Fruit fly (Drosophila melanogaster) whole organism, embryonic: ENCODE data around the gene CG12239.

ENCODE experiments used
- Abd-B ChIP-seq: fragments of 200-800 bp; sonication (Bioruptor generic); optimal IDR thresholded peaks from 2 replicates; lab custom pipeline; 2018; ENCODE audit warnings: missing biosample characterization, mild to moderate bottlenecking, missing genetic modification characterization, moderate library complexity
- Atf3 ChIP-seq: fragments of 200-800 bp; sonication (Bioruptor generic); optimal IDR thresholded peaks from 3 replicates; lab custom pipeline; 2016; ENCODE audit warnings: missing biosample characterization, missing genetic modification characterization
- BEAF-32 ChIP-seq: fragments of 200-800 bp; sonication (Bioruptor generic); optimal IDR thresholded peaks from 3 replicates; lab custom pipeline; 2017; ENCODE audit warnings: missing biosample characterization, missing genetic modification characterization, mild to moderate bottlenecking, moderate library complexity, missing genetic modification reagents
- CG10321 ChIP-seq: fragments of 200-800 bp; sonication (Bioruptor generic); IDR thresholded peaks from 2 replicates; pipeline ENCODE4 v1.3.6; 2022; ENCODE audit warnings: missing biosample characterization, missing genetic modification characterization
- CG10431 ChIP-seq: fragments of 200-800 bp; sonication (Bioruptor generic); optimal IDR thresholded peaks from 3 replicates; lab custom pipeline; 2018; ENCODE audit warnings: missing biosample characterization, mild to moderate bottlenecking, missing genetic modification characterization
- CG10654 ChIP-seq: fragments of 200-800 bp; sonication (Bioruptor generic); optimal IDR thresholded peaks from 2 replicates; lab custom pipeline; 2016; ENCODE audit warnings: missing biosample characterization, missing genetic modification characterization
- CG11696 ChIP-seq: fragments of 200-800 bp; sonication (Bioruptor generic); IDR thresholded peaks from 2 replicates; pipeline ENCODE4 v1.3.6; 2022; ENCODE audit warnings: missing biosample characterization, missing genetic modification characterization
- CG12299 ChIP-seq: fragments of 200-800 bp; sonication (Bioruptor generic); optimal IDR thresholded peaks from 2 replicates; lab custom pipeline; 2018; ENCODE audit warnings: missing biosample characterization, mild to moderate bottlenecking, missing genetic modification characterization
- CG14441 ChIP-seq: fragments of 200-800 bp; sonication (Bioruptor generic); IDR thresholded peaks from 2 replicates; pipeline ENCODE4 v1.3.6; 2022; ENCODE audit warnings: missing biosample characterization, missing genetic modification characterization
- CG15269 ChIP-seq: fragments of 200-800 bp; sonication (Bioruptor generic); optimal IDR thresholded peaks from 2 replicates; lab custom pipeline; 2018; ENCODE audit warnings: missing biosample characterization, mild to moderate bottlenecking, missing genetic modification characterization, moderate library complexity
- CG18262 ChIP-seq: fragments of 200-800 bp; optimal IDR thresholded peaks from 3 replicates; lab custom pipeline; 2019; ENCODE audit warnings: missing biosample characterization, mild to moderate bottlenecking, missing genetic modification characterization, moderate library complexity
- CG18764 ChIP-seq: fragments of 200-800 bp; sonication (Bioruptor generic); optimal IDR thresholded peaks from 3 replicates; lab custom pipeline; 2016; ENCODE audit warnings: missing biosample characterization, missing genetic modification characterization
- CG31224 ChIP-seq: fragments of 200-800 bp; sonication (Bioruptor generic); IDR thresholded peaks from 2 replicates; pipeline ENCODE4 v1.3.6; 2022; ENCODE audit warnings: missing biosample characterization, missing genetic modification characterization
- CG34376 ChIP-seq: fragments of 200-800 bp; sonication (Bioruptor generic); optimal IDR thresholded peaks from 2 replicates; lab custom pipeline; 2018; ENCODE audit warnings: missing biosample characterization, mild to moderate bottlenecking, missing genetic modification characterization
- CG3995 ChIP-seq: fragments of 200-800 bp; sonication (Bioruptor generic); optimal IDR thresholded peaks from 3 replicates; lab custom pipeline; 2016; ENCODE audit warnings: missing biosample characterization, missing genetic modification characterization
- CG4360 ChIP-seq: fragments of 200-800 bp; sonication (Bioruptor generic); IDR thresholded peaks from 2 replicates; pipeline ENCODE4 v1.3.6; 2022; ENCODE audit warnings: missing biosample characterization, missing genetic modification characterization
- CG4707 ChIP-seq: fragments of 200-800 bp; sonication (Bioruptor generic); optimal IDR thresholded peaks from 2 replicates; lab custom pipeline; 2018; ENCODE audit warnings: missing biosample characterization, mild to moderate bottlenecking, missing genetic modification characterization, moderate library complexity
- CG6175 ChIP-seq: fragments of 200-800 bp; sonication (Bioruptor generic); IDR thresholded peaks from 3 replicates; pipeline ENCODE4 v1.3.6; 2022; ENCODE audit warnings: missing biosample characterization, missing genetic modification characterization
- CG6765 ChIP-seq: fragments of 200-800 bp; sonication (Bioruptor generic); optimal IDR thresholded peaks from 3 replicates; lab custom pipeline; 2017; ENCODE audit warnings: missing biosample characterization, mild to moderate bottlenecking, missing genetic modification characterization
- CG6854 ChIP-seq: fragments of 200-800 bp; sonication (Bioruptor generic); optimal IDR thresholded peaks from 3 replicates; lab custom pipeline; 2017; ENCODE audit warnings: missing biosample characterization, mild to moderate bottlenecking, missing genetic modification characterization
- CG7928 ChIP-seq: fragments of 200-800 bp; sonication (Bioruptor generic); optimal IDR thresholded peaks from 2 replicates; lab custom pipeline; 2017; ENCODE audit warnings: missing biosample characterization, mild to moderate bottlenecking, missing genetic modification characterization
- Dek ChIP-seq: fragments of 200-800 bp; sonication (Bioruptor generic); optimal IDR thresholded peaks from 3 replicates; lab custom pipeline; 2019; ENCODE audit warnings: missing biosample characterization, mild to moderate bottlenecking, missing genetic modification characterization, moderate library complexity
- Dip3 ChIP-seq: fragments of 200-800 bp; sonication (Bioruptor generic); optimal IDR thresholded peaks from 3 replicates; lab custom pipeline; 2016; ENCODE audit warnings: missing biosample characterization, missing genetic modification characterization
- Fer2 ChIP-seq: fragments of 200-800 bp; sonication (Bioruptor generic); optimal IDR thresholded peaks from 2 replicates; lab custom pipeline; 2018; ENCODE audit warnings: missing biosample characterization, mild to moderate bottlenecking, missing genetic modification characterization, moderate library complexity
- Fer3 ChIP-seq: fragments of 200-800 bp; sonication (Bioruptor generic); optimal IDR thresholded peaks from 2 replicates; lab custom pipeline; 2018; ENCODE audit warnings: missing biosample characterization, mild to moderate bottlenecking, missing genetic modification characterization, moderate library complexity
- Gsc ChIP-seq: fragments of 200-800 bp; sonication (Bioruptor generic); IDR thresholded peaks from 2 replicates; pipeline ENCODE4 v1.3.6; 2022; ENCODE audit warnings: missing biosample characterization, missing genetic modification characterization
- Gug ChIP-seq: fragments of 200-800 bp; sonication (Bioruptor generic); IDR thresholded peaks from 4 replicates; pipeline ENCODE4 v1.3.6; 2022; ENCODE audit warnings: missing biosample characterization, missing genetic modification characterization
- Lpt ChIP-seq: fragments of >200 bp; optimal IDR thresholded peaks from 2 replicates; lab custom pipeline; 2018; ENCODE audit warnings: missing biosample characterization, missing genetic modification characterization
- Oaz ChIP-seq: fragments of 200-800 bp; sonication (Bioruptor generic); IDR thresholded peaks from 2 replicates; pipeline ENCODE4 v1.3.6; 2022; ENCODE audit warnings: missing biosample characterization, missing genetic modification characterization
- Oli ChIP-seq: fragments of 200-800 bp; sonication (Bioruptor generic); optimal IDR thresholded peaks from 2 replicates; lab custom pipeline; 2018; ENCODE audit warnings: missing biosample characterization, mild to moderate bottlenecking, missing genetic modification characterization, moderate library complexity
- PHDP ChIP-seq: fragments of 200-800 bp; sonication (Bioruptor generic); optimal IDR thresholded peaks from 3 replicates; lab custom pipeline; 2018; ENCODE audit warnings: missing biosample characterization, mild to moderate bottlenecking, missing genetic modification characterization, moderate library complexity
- Ptx1 ChIP-seq: fragments of 200-800 bp; sonication (Bioruptor generic); IDR thresholded peaks from 2 replicates; pipeline ENCODE4 v1.3.6; 2022; ENCODE audit warnings: missing biosample characterization, missing genetic modification characterization
- Rx ChIP-seq: fragments of 200-800 bp; sonication (Bioruptor generic); IDR thresholded peaks from 2 replicates; pipeline ENCODE4 v1.3.6; 2022; ENCODE audit warnings: missing biosample characterization, missing genetic modification characterization
- Sry-δ ChIP-seq: fragments of 200-800 bp; sonication (Bioruptor generic); optimal IDR thresholded peaks from 2 replicates; lab custom pipeline; 2016; ENCODE audit warnings: missing biosample characterization, missing genetic modification characterization
- cato ChIP-seq: fragments of 200-800 bp; sonication (Bioruptor generic); optimal IDR thresholded peaks from 2 replicates; lab custom pipeline; 2016; ENCODE audit warnings: missing biosample characterization, missing genetic modification characterization, borderline replicate concordance
- chif ChIP-seq, 2 experiments: fragments of 200-800 bp; sonication (Bioruptor generic); optimal IDR thresholded peaks; 3 replicates each; lab custom pipeline; 2016; ENCODE audit warnings: missing biosample characterization in 2 of 2, missing genetic modification characterization in 2 of 2
- chm ChIP-seq: fragments of 200-800 bp; sonication (Bioruptor generic); IDR thresholded peaks from 2 replicates; pipeline ENCODE4 v1.3.6; 2022; ENCODE audit warnings: missing biosample characterization, missing genetic modification characterization
- dmrt99B ChIP-seq: fragments of 200-800 bp; sonication (Bioruptor generic); optimal IDR thresholded peaks from 2 replicates; lab custom pipeline; 2018; ENCODE audit warnings: missing biosample characterization, mild to moderate bottlenecking, missing genetic modification characterization, moderate library complexity
- dysf ChIP-seq: fragments of 200-800 bp; sonication (Bioruptor generic); IDR thresholded peaks from 3 replicates; pipeline ENCODE4 v1.3.6; 2022; ENCODE audit warnings: missing biosample characterization, missing genetic modification characterization
- fd102C ChIP-seq: fragments of 200-800 bp; sonication (Bioruptor generic); optimal IDR thresholded peaks from 2 replicates; lab custom pipeline; 2018; ENCODE audit warnings: missing biosample characterization, mild to moderate bottlenecking, missing genetic modification characterization, moderate library complexity
- fd3F ChIP-seq: fragments of 200-800 bp; sonication (Bioruptor generic); optimal IDR thresholded peaks from 2 replicates; lab custom pipeline; 2018; ENCODE audit warnings: missing biosample characterization, mild to moderate bottlenecking, missing genetic modification characterization, moderate library complexity
- gcm2 ChIP-seq: fragments of 200-800 bp; sonication (Bioruptor generic); optimal IDR thresholded peaks from 2 replicates; lab custom pipeline; 2016; ENCODE audit warnings: missing biosample characterization, missing genetic modification characterization
- hth ChIP-seq: fragments of >200 bp; optimal IDR thresholded peaks from 2 replicates; lab custom pipeline; 2017; ENCODE audit warnings: inconsistent platforms
- odd ChIP-seq: fragments of 200-800 bp; sonication (Bioruptor generic); optimal IDR thresholded peaks from 2 replicates; lab custom pipeline; 2017; ENCODE audit warnings: missing biosample characterization, mild to moderate bottlenecking, missing genetic modification characterization
- onecut ChIP-seq: fragments of 200-800 bp; sonication (Bioruptor generic); IDR thresholded peaks from 2 replicates; pipeline ENCODE4 v1.3.6; 2022; ENCODE audit warnings: missing biosample characterization, missing genetic modification characterization
- pfk ChIP-seq: fragments of 200-800 bp; sonication (Bioruptor generic); optimal IDR thresholded peaks from 2 replicates; lab custom pipeline; 2018; ENCODE audit warnings: missing biosample characterization, mild to moderate bottlenecking, missing genetic modification characterization, moderate library complexity
- pum ChIP-seq: fragments of 200-800 bp; sonication (Bioruptor generic); optimal IDR thresholded peaks from 2 replicates; lab custom pipeline; 2016; ENCODE audit warnings: missing biosample characterization, missing genetic modification characterization
- sd ChIP-seq: fragments of 200-800 bp; sonication (Bioruptor generic); optimal IDR thresholded peaks from 3 replicates; lab custom pipeline; 2018; ENCODE audit warnings: missing biosample characterization, mild to moderate bottlenecking, missing genetic modification characterization, moderate library complexity
- sens ChIP-seq: fragments of 200-800 bp; sonication (Bioruptor generic); peaks from one replicate; lab custom pipeline; 2016; ENCODE audit warnings: missing biosample characterization, missing genetic modification characterization
- ssp ChIP-seq: fragments of 200-800 bp; sonication (Bioruptor generic); IDR thresholded peaks from 2 replicates; pipeline ENCODE4 v1.3.6; 2022; ENCODE audit warnings: missing biosample characterization, missing genetic modification characterization
- tup ChIP-seq: fragments of 200-800 bp; sonication (Bioruptor generic); optimal IDR thresholded peaks from 2 replicates; lab custom pipeline; 2016; ENCODE audit warnings: missing biosample characterization, mild to moderate bottlenecking, missing genetic modification characterization, moderate library complexity
- unpg ChIP-seq: fragments of 200-800 bp; sonication (Bioruptor generic); optimal IDR thresholded peaks from 3 replicates; lab custom pipeline; 2018; ENCODE audit warnings: missing biosample characterization, mild to moderate bottlenecking, missing genetic modification characterization, moderate library complexity
- vfl ChIP-seq: fragments of 200-800 bp; sonication (Bioruptor generic); optimal IDR thresholded peaks from 2 replicates; lab custom pipeline; 2016; ENCODE audit warnings: missing biosample characterization, missing genetic modification characterization

Gene CG12239

dm6 chrX:5786559-5786958 is 5.4 kb upstream of the CG12239 start (continued):
- TF ChIP-seq CG3995 (GFP tag; lab: Kevin White, UChicago) (no peak), CG7928 (no peak), CG34376 (GFP tag; lab: Kevin White, UChicago) (no peak), Abd-B (GFP tag; lab: Kevin White, UChicago) (no peak), Sry-δ (no peak), fd102C (GFP tag; lab: Kevin White, UChicago) (no peak), pum (GFP tag; lab: Kevin White, UChicago) (no peak), hth (lab: Kevin White, UChicago) (no peak), CG10431 (GFP tag; lab: Kevin White, UChicago) (no peak), Ptx1 (GFP tag; lab: Robert Waterston, UW) (peak; percentile 66), unpg (GFP tag; lab: Kevin White, UChicago) (no peak), CG6854 (no peak), ssp (GFP tag; lab: Robert Waterston, UW) (no peak), BEAF-32 (GFP tag; lab: Kevin White, UChicago) (no peak), tup (GFP tag; lab: Kevin White, UChicago) (no peak), CG18764 (GFP tag; lab: Kevin White, UChicago) (no peak), CG6765 (GFP tag; lab: Kevin White, UChicago) (no peak), gcm2 (GFP tag; lab: Kevin White, UChicago) (no peak), sens (GFP tag; lab: Kevin White, UChicago) (no peak), onecut (no peak), chm (GFP tag; lab: Robert Waterston, UW) (no peak), Fer3 (tag; lab: Kevin White, UChicago) (no peak), CG4360 (GFP tag; lab: Robert Waterston, UW) (no peak), pfk (GFP tag; lab: Kevin White, UChicago) (no peak), CG4707 (GFP tag; lab: Kevin White, UChicago) (no peak), sd (tag; lab: Kevin White, UChicago) (no peak), Dip3 (GFP tag; lab: Kevin White, UChicago) (no peak), CG10654 (GFP tag; lab: Kevin White, UChicago) (no peak), Gug (GFP tag; lab: Robert Waterston, UW) (no peak), PHDP (tag; lab: Kevin White, UChicago) (peak; percentile 37), Oaz (no peak), CG12299 (tag; lab: Kevin White, UChicago) (no peak), fd3F (GFP tag; lab: Kevin White, UChicago) (no peak), Oli (tag; lab: Kevin White, UChicago) (peak; percentile 52), Gsc (GFP tag; lab: Robert Waterston, UW) (no peak), Dek (tag; lab: Kevin White, UChicago) (peak; percentile 16), chif (GFP tag; optimal IDR thresholded peaks at IDR 0.05; lab: Kevin White, UChicago) (no peak), CG10321 (GFP tag; lab: Robert Waterston, UW) (no peak), Fer2 (tag; lab: Kevin White, UChicago) (no peak), Lpt (GFP tag; lab: Kevin White, UChicago) (no peak), CG6175 (no peak), CG31224 (no peak), CG18262 (tag; lab: Kevin White, UChicago) (peak; percentile 58), cato (GFP tag; lab: Kevin White, UChicago) (no peak), dmrt99B (tag; lab: Kevin White, UChicago) (peak; percentile 72), Atf3 (no peak), Rx (no peak), dysf (no peak), CG14441 (GFP tag; lab: Robert Waterston, UW) (peak; percentile 43), odd (GFP tag; lab: Kevin White, UChicago) (no peak), vfl (GFP tag; lab: Kevin White, UChicago) (no peak), CG15269 (tag; lab: Kevin White, UChicago) (peak; percentile 57), CG11696 (GFP tag; lab: Robert Waterston, UW) (no peak)
